Fruit fly (Drosophila melanogaster): ENCODE data around the gene CG33111.

DNA sequence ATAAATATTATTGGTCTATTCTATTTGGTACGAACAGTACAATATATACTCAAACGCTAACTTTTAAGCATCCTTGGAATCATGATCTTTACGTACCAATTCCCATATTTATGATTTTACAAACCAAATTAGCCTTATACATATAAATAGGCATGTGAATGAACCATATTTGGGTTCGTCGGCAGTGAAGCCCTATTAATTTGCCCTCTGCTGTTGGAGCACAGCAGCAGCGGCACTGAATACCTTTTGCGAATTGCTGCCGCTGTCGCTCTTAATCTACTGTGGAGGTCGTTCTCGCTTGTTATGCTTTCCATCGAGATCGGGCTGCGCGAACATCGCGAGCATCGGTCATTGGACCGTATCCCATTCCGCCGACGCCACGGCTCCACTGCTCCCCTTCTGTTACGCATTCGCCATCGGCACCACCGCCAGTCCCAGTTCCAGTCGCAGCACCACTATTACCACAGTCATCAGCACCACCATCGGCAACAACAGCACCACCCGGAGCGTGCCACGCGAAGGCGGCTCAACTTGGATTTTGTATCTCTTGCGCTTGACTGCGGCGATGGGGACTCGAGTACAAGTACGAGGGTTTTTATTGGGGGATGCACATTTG, 30.5 kb downstream of the CG33111 start:
- no peak for TF ChIP-seq Clk (GFP tag; optimal IDR thresholded peaks at IDR 0.05)
- no peak for TF ChIP-seq Crg-1 (GFP tag; optimal IDR thresholded peaks at IDR 0.05)
- no peak for TF ChIP-seq CG33017 (tag; optimal IDR thresholded peaks at IDR 0.05)
- no peak for TF ChIP-seq CG14711 (tag; optimal IDR thresholded peaks at IDR 0.05)
- TF ChIP-seq cnc (optimal IDR thresholded peaks at IDR 0.05), result no peak
- no peak for TF ChIP-seq Hr96 (GFP tag; optimal IDR thresholded peaks at IDR 0.05)
- no peak for TF ChIP-seq kay (GFP tag; ENCODE audit: borderline replicate concordance)
- no peak for TF ChIP-seq CG7101 (tag; optimal IDR thresholded peaks at IDR 0.05)
- no peak for TF ChIP-seq CG7045 (GFP tag; optimal IDR thresholded peaks at IDR 0.05)
- no peak for TF ChIP-seq toe (GFP tag; optimal IDR thresholded peaks at IDR 0.05)
- no peak for TF ChIP-seq cic (GFP tag; optimal IDR thresholded peaks at IDR 0.05)
- TF ChIP-seq CG12768 (GFP tag; optimal IDR thresholded peaks at IDR 0.05), result no peak
- no peak for TF ChIP-seq tj (GFP tag; optimal IDR thresholded peaks at IDR 0.05)
- no peak for TF ChIP-seq CG11617 (GFP tag; optimal IDR thresholded peaks at IDR 0.05)

Data from whole organism, adult.